Worm (Caenorhabditis elegans): ENCODE results near the gene T24A6.16.

Gene T24A6.16

ce11 chrV:3588223-3588622, 25.5 kb upstream of the T24A6.16 start (continued):
- peak; percentile 65 for TF ChIP-seq B0261.1 (tag; optimal IDR thresholded peaks at IDR 0.05)
- TF ChIP-seq madf-8 (GFP tag; conservative IDR thresholded peaks at IDR 0.05): 0 out of 2 replicates have a peak, but pooled peaks have one; percentile 5
- TF ChIP-seq nfya-2 (GFP tag; IDR thresholded peaks at IDR 0.05): no peak
- TF ChIP-seq F23B12.7 (tag; optimal IDR thresholded peaks at IDR 0.05; ENCODE audit: insufficient read depth): no peak
- TF ChIP-seq snpc-1.1 (tag; optimal IDR thresholded peaks at IDR 0.05; ENCODE audit: insufficient read depth): no peak
- TF ChIP-seq sdz-38 (tag; optimal IDR thresholded peaks at IDR 0.05): no peak
- no peak for TF ChIP-seq repo-1 (tag; optimal IDR thresholded peaks at IDR 0.05)
- peak; percentile 87 for TF ChIP-seq lin-26 (GFP tag; IDR thresholded peaks at IDR 0.05)
- no peak for TF ChIP-seq xnd-1 (tag; optimal IDR thresholded peaks at IDR 0.05)
- TF ChIP-seq die-1 (tag; optimal IDR thresholded peaks at IDR 0.05): no peak
- no peak for TF ChIP-seq ceh-91 (GFP tag; IDR thresholded peaks at IDR 0.05)
- peak; percentile 62 for TF ChIP-seq D2030.7 (GFP tag; IDR thresholded peaks at IDR 0.05)
- TF ChIP-seq K12H6.12 (tag; optimal IDR thresholded peaks at IDR 0.05): no peak
- TF ChIP-seq ztf-26 (tag; optimal IDR thresholded peaks at IDR 0.05): no peak
- no peak for TF ChIP-seq lsl-1 (GFP tag; optimal IDR thresholded peaks at IDR 0.05)
- no peak for TF ChIP-seq zfh-2 (GFP tag; conservative IDR thresholded peaks at IDR 0.05)
- peak; percentile 10 for TF ChIP-seq snpc-1.3 (tag; optimal IDR thresholded peaks at IDR 0.05; ENCODE audit: insufficient read depth)
- no peak for TF ChIP-seq madf-10 (tag; optimal IDR thresholded peaks at IDR 0.05)
- no peak for TF ChIP-seq mel-28 (tag; optimal IDR thresholded peaks at IDR 0.05; ENCODE audit: borderline replicate concordance)
- no peak for TF ChIP-seq ztf-6 (GFP tag; IDR thresholded peaks at IDR 0.05)
- TF ChIP-seq fkh-3 (tag; optimal IDR thresholded peaks at IDR 0.05): no peak
- no peak for TF ChIP-seq sea-2 (GFP tag; IDR thresholded peaks at IDR 0.05)
- no peak for TF ChIP-seq Y79H2A.3 (GFP tag; conservative IDR thresholded peaks at IDR 0.05)
- TF ChIP-seq B0035.1 (tag; optimal IDR thresholded peaks at IDR 0.05): no peak
- TF ChIP-seq rpc-1 (optimal IDR thresholded peaks at IDR 0.05): peak; percentile 60
- TF ChIP-seq rpc-1 (tag; optimal IDR thresholded peaks at IDR 0.05): peak; percentile 75
- no peak for TF ChIP-seq Y95B8A.8 (GFP tag; IDR thresholded peaks at IDR 0.05)
- no peak for TF ChIP-seq F39B2.1 (GFP tag; IDR thresholded peaks at IDR 0.05)
- 0 out of 2 replicates have a peak, but pooled peaks have one; percentile 62 for TF ChIP-seq ceh-40 (GFP tag; IDR thresholded peaks at IDR 0.05)
- TF ChIP-seq attf-5 (GFP tag; optimal IDR thresholded peaks at IDR 0.05): no peak
- TF ChIP-seq lin-40 (tag; optimal IDR thresholded peaks at IDR 0.05): no peak
- no peak for TF ChIP-seq F57A8.1 (GFP tag; optimal IDR thresholded peaks at IDR 0.05)
- no peak for TF ChIP-seq F55B11.4 (tag; optimal IDR thresholded peaks at IDR 0.05; ENCODE audit: borderline replicate concordance, insufficient read depth)
- TF ChIP-seq let-607 (tag; optimal IDR thresholded peaks at IDR 0.05): no peak
- TF ChIP-seq hmg-1.2 (GFP tag; IDR thresholded peaks at IDR 0.05): peak; percentile 35; the same call in 1 of the 2 replicates
- TF ChIP-seq athp-1 (tag; optimal IDR thresholded peaks at IDR 0.05): no peak
- TF ChIP-seq nhr-27 (tag; optimal IDR thresholded peaks at IDR 0.05): no peak
- no peak for TF ChIP-seq ceh-79 (tag; optimal IDR thresholded peaks at IDR 0.05)
- no peak for TF ChIP-seq ceh-27 (GFP tag; optimal IDR thresholded peaks at IDR 0.05)
- TF ChIP-seq nfya-1 (tag; optimal IDR thresholded peaks at IDR 0.05; ENCODE audit: borderline replicate concordance, insufficient read depth): no peak
- no peak for TF ChIP-seq egl-18 (GFP tag; IDR thresholded peaks at IDR 0.05)
- TF ChIP-seq dox-1 (GFP tag; IDR thresholded peaks at IDR 0.05): no peak
- no peak for TF ChIP-seq B0019.2 (GFP tag; conservative IDR thresholded peaks at IDR 0.05)
- no peak for TF ChIP-seq K11D2.4 (GFP tag; IDR thresholded peaks at IDR 0.05)
- no peak for TF ChIP-seq pbrm-1 (GFP tag; IDR thresholded peaks at IDR 0.05)
- TF ChIP-seq atf-7 (tag; optimal IDR thresholded peaks at IDR 0.05): no peak
- TF ChIP-seq him-1 (tag; optimal IDR thresholded peaks at IDR 0.05): no peak
- no peak for TF ChIP-seq akir-1 (GFP tag; optimal IDR thresholded peaks at IDR 0.05)

Data from whole organism, young adult.